Fruit fly (Drosophila melanogaster) whole organism, embryonic: ENCODE results near the gene orion.

Experiments used
- Atf6 ChIP-seq: fragments of 200-800 bp; sonication (Bioruptor generic); IDR thresholded peaks from 2 replicates; pipeline ENCODE4 v1.3.6; 2022; ENCODE audit warnings: missing biosample characterization, missing genetic modification characterization
- CG10654 ChIP-seq: fragments of 200-800 bp; sonication (Bioruptor generic); optimal IDR thresholded peaks from 2 replicates; lab custom pipeline; 2016; ENCODE audit warnings: missing biosample characterization, missing genetic modification characterization
- CG12299 ChIP-seq: fragments of 200-800 bp; sonication (Bioruptor generic); optimal IDR thresholded peaks from 2 replicates; lab custom pipeline; 2018; ENCODE audit warnings: missing biosample characterization, mild to moderate bottlenecking, missing genetic modification characterization
- CG14014 ChIP-seq: fragments of 200-800 bp; sonication (Bioruptor generic); IDR thresholded peaks from 2 replicates; pipeline ENCODE4 v1.3.6; 2022; ENCODE audit warnings: missing biosample characterization, missing genetic modification characterization
- CG14860 ChIP-seq: fragments of 200-800 bp; sonication (Bioruptor generic); IDR thresholded peaks from 3 replicates; pipeline ENCODE4 v1.3.6; 2022; ENCODE audit warnings: missing biosample characterization, missing genetic modification characterization; ENCODE audit not compliant: partially characterized antibody
- CG14965 ChIP-seq: fragments of 200-800 bp; sonication (Bioruptor generic); optimal IDR thresholded peaks from 2 replicates; lab custom pipeline; 2016; ENCODE audit warnings: missing biosample characterization, missing genetic modification characterization, borderline replicate concordance
- CG15011 ChIP-seq: fragments of 200-800 bp; sonication (Bioruptor generic); optimal IDR thresholded peaks from 3 replicates; lab custom pipeline; 2018; ENCODE audit warnings: missing biosample characterization, mild to moderate bottlenecking, missing genetic modification characterization
- CG15269 ChIP-seq: fragments of 200-800 bp; sonication (Bioruptor generic); optimal IDR thresholded peaks from 2 replicates; lab custom pipeline; 2018; ENCODE audit warnings: missing biosample characterization, mild to moderate bottlenecking, missing genetic modification characterization, moderate library complexity
- CG1603 ChIP-seq: fragments of 200-800 bp; sonication (Bioruptor generic); optimal IDR thresholded peaks from 2 replicates; lab custom pipeline; 2019; ENCODE audit warnings: missing biosample characterization, mild to moderate bottlenecking, missing genetic modification characterization, moderate library complexity
- CG2875 ChIP-seq: fragments of 200-800 bp; sonication (Bioruptor generic); optimal IDR thresholded peaks from 2 replicates; lab custom pipeline; 2017; ENCODE audit warnings: missing biosample characterization, mild to moderate bottlenecking, missing genetic modification characterization, missing genetic modification reagents
- CG34376 ChIP-seq: fragments of 200-800 bp; sonication (Bioruptor generic); optimal IDR thresholded peaks from 2 replicates; lab custom pipeline; 2018; ENCODE audit warnings: missing biosample characterization, mild to moderate bottlenecking, missing genetic modification characterization
- CG4360 ChIP-seq: fragments of 200-800 bp; sonication (Bioruptor generic); IDR thresholded peaks from 2 replicates; pipeline ENCODE4 v1.3.6; 2022; ENCODE audit warnings: missing biosample characterization, missing genetic modification characterization
- CG5180 ChIP-seq: fragments of 200-800 bp; sonication (Bioruptor generic); optimal IDR thresholded peaks from 3 replicates; lab custom pipeline; 2017; ENCODE audit warnings: missing biosample characterization, missing genetic modification characterization, mild to moderate bottlenecking, moderate library complexity, missing genetic modification reagents
- CG6175 ChIP-seq: fragments of 200-800 bp; sonication (Bioruptor generic); IDR thresholded peaks from 3 replicates; pipeline ENCODE4 v1.3.6; 2022; ENCODE audit warnings: missing biosample characterization, missing genetic modification characterization
- CG6689 ChIP-seq: fragments of 200-800 bp; sonication (Bioruptor generic); IDR thresholded peaks from 2 replicates; pipeline ENCODE4 v1.3.6; 2022; ENCODE audit warnings: missing biosample characterization, missing genetic modification characterization
- CG7928 ChIP-seq: fragments of 200-800 bp; sonication (Bioruptor generic); optimal IDR thresholded peaks from 2 replicates; lab custom pipeline; 2017; ENCODE audit warnings: missing biosample characterization, mild to moderate bottlenecking, missing genetic modification characterization
- CG7963 ChIP-seq: fragments of 200-800 bp; sonication (Bioruptor generic); IDR thresholded peaks from 3 replicates; pipeline ENCODE4 v1.3.6; 2022; ENCODE audit warnings: missing biosample characterization, missing genetic modification characterization; ENCODE audit not compliant: partially characterized antibody
- CG7987 ChIP-seq: fragments of 200-800 bp; sonication (Bioruptor generic); optimal IDR thresholded peaks from 2 replicates; lab custom pipeline; 2018; ENCODE audit warnings: missing biosample characterization, mild to moderate bottlenecking, missing genetic modification characterization, moderate library complexity
- CG9727 ChIP-seq: fragments of 200-800 bp; sonication (Bioruptor generic); optimal IDR thresholded peaks from 3 replicates; lab custom pipeline; 2017; ENCODE audit warnings: missing biosample characterization, mild to moderate bottlenecking, missing genetic modification characterization
- Fer2 ChIP-seq: fragments of 200-800 bp; sonication (Bioruptor generic); optimal IDR thresholded peaks from 2 replicates; lab custom pipeline; 2018; ENCODE audit warnings: missing biosample characterization, mild to moderate bottlenecking, missing genetic modification characterization, moderate library complexity
- HLH3B ChIP-seq: fragments of 200-800 bp; sonication (Bioruptor generic); IDR thresholded peaks from 2 replicates; pipeline ENCODE4 v1.3.6; 2022; ENCODE audit warnings: missing biosample characterization, missing genetic modification characterization
- Hey ChIP-seq: fragments of 200-800 bp; sonication (Bioruptor generic); optimal IDR thresholded peaks from 3 replicates; lab custom pipeline; 2018; ENCODE audit warnings: missing biosample characterization, mild to moderate bottlenecking, missing genetic modification characterization
- HmgD ChIP-seq: fragments of 200-800 bp; sonication (Bioruptor generic); optimal IDR thresholded peaks from 3 replicates; lab custom pipeline; 2016; ENCODE audit warnings: missing biosample characterization, missing genetic modification characterization
- Lim3 ChIP-seq: fragments of 200-800 bp; sonication (Bioruptor generic); IDR thresholded peaks from 2 replicates; pipeline ENCODE4 v1.3.6; 2022; ENCODE audit warnings: missing biosample characterization, missing genetic modification characterization
- Mad ChIP-seq: fragments of 200-800 bp; sonication (Bioruptor generic); optimal IDR thresholded peaks from 2 replicates; lab custom pipeline; 2016; ENCODE audit warnings: missing biosample characterization, missing genetic modification characterization
- Neu2 ChIP-seq: fragments of 200-800 bp; sonication (Bioruptor generic); optimal IDR thresholded peaks from 3 replicates; lab custom pipeline; 2016; ENCODE audit warnings: missing biosample characterization, missing genetic modification characterization, borderline replicate concordance
- PHDP ChIP-seq: fragments of 200-800 bp; sonication (Bioruptor generic); optimal IDR thresholded peaks from 3 replicates; lab custom pipeline; 2018; ENCODE audit warnings: missing biosample characterization, mild to moderate bottlenecking, missing genetic modification characterization, moderate library complexity
- Sox100B ChIP-seq: fragments of 200-800 bp; sonication (Bioruptor generic); optimal IDR thresholded peaks from 3 replicates; lab custom pipeline; 2018; ENCODE audit warnings: missing biosample characterization, mild to moderate bottlenecking, missing genetic modification characterization
- ab ChIP-seq: fragments of 200-800 bp; sonication (Bioruptor generic); optimal IDR thresholded peaks from 2 replicates; lab custom pipeline; 2016; ENCODE audit warnings: missing biosample characterization, missing genetic modification characterization
- aop ChIP-seq: fragments of 200-800 bp; sonication (Bioruptor generic); IDR thresholded peaks from 2 replicates; pipeline ENCODE4 v1.3.6; 2022; ENCODE audit warnings: missing biosample characterization, missing genetic modification characterization
- ara ChIP-seq: fragments of 200-800 bp; sonication (Bioruptor generic); IDR thresholded peaks from 2 replicates; pipeline ENCODE4 v1.3.6; 2022; ENCODE audit warnings: missing biosample characterization, missing genetic modification characterization
- br ChIP-seq: fragments of >200 bp; optimal IDR thresholded peaks from 2 replicates; lab custom pipeline; 2017
- cwo ChIP-seq: fragments of 200-800 bp; sonication (Bioruptor generic); optimal IDR thresholded peaks from 3 replicates; lab custom pipeline; 2017; ENCODE audit warnings: missing biosample characterization, missing genetic modification characterization, mild to moderate bottlenecking, moderate library complexity, missing genetic modification reagents
- ems ChIP-seq: fragments of 200-800 bp; sonication (Bioruptor generic); optimal IDR thresholded peaks from 3 replicates; lab custom pipeline; 2016; ENCODE audit warnings: missing biosample characterization, missing genetic modification characterization
- fru ChIP-seq: fragments of >200 bp; optimal IDR thresholded peaks from 2 replicates; lab custom pipeline; 2017
- gsb ChIP-seq: fragments of 200-800 bp; sonication (Bioruptor generic); IDR thresholded peaks from 2 replicates; pipeline ENCODE4 v1.3.6; 2022; ENCODE audit warnings: missing biosample characterization, missing genetic modification characterization
- h ChIP-seq: fragments of >200 bp; optimal IDR thresholded peaks from 2 replicates; lab custom pipeline; 2017
- hbn ChIP-seq: fragments of 200-800 bp; sonication (Bioruptor generic); IDR thresholded peaks from 2 replicates; pipeline ENCODE4 v1.3.6; 2022; ENCODE audit warnings: missing biosample characterization, missing genetic modification characterization; ENCODE audit not compliant: partially characterized antibody
- insv ChIP-seq, 2 experiments: fragments of 200-800 bp; sonication (Bioruptor generic); optimal IDR thresholded peaks; 3 replicates each; lab custom pipeline; 2016 to 2018; ENCODE audit warnings: missing biosample characterization in 2 of 2, missing genetic modification characterization in 2 of 2
- knrl ChIP-seq: fragments of 200-800 bp; sonication (Bioruptor generic); IDR thresholded peaks from 3 replicates; pipeline ENCODE4 v1.3.6; 2022; ENCODE audit warnings: missing biosample characterization, missing genetic modification characterization; ENCODE audit not compliant: partially characterized antibody
- lola ChIP-seq, 3 experiments: fragments of >200 bp in 2 of 3; fragments of 200-800 bp in 1 of 3; sonication (Bioruptor generic) in 1 of 3; optimal IDR thresholded peaks; 2 replicates each; lab custom pipeline; 2017 to 2019; ENCODE audit warnings: missing biosample characterization in 3 of 3, missing genetic modification characterization in 3 of 3, mild to moderate bottlenecking in 1 of 3, moderate library complexity in 1 of 3
- nom ChIP-seq: fragments of 200-800 bp; sonication (Bioruptor generic); optimal IDR thresholded peaks from 2 replicates; lab custom pipeline; 2017; ENCODE audit warnings: missing biosample characterization, missing genetic modification characterization, mild to moderate bottlenecking, moderate library complexity, missing genetic modification reagents
- p53 ChIP-seq: fragments of 200-800 bp; sonication (Bioruptor generic); optimal IDR thresholded peaks from 2 replicates; lab custom pipeline; 2016; ENCODE audit warnings: missing biosample characterization, missing genetic modification characterization
- pnt ChIP-seq: fragments of 200-800 bp; sonication (Bioruptor generic); optimal IDR thresholded peaks from 3 replicates; lab custom pipeline; 2016; ENCODE audit warnings: missing biosample characterization, missing genetic modification characterization
- ro ChIP-seq: fragments of 200-800 bp; sonication (Bioruptor generic); IDR thresholded peaks from 2 replicates; pipeline ENCODE4 v1.3.6; 2022; ENCODE audit warnings: missing biosample characterization, missing genetic modification characterization
- scrt ChIP-seq: fragments of 200-800 bp; sonication (Bioruptor generic); optimal IDR thresholded peaks from 2 replicates; lab custom pipeline; 2018; ENCODE audit warnings: missing biosample characterization, mild to moderate bottlenecking, missing genetic modification characterization, moderate library complexity
- slou ChIP-seq: fragments of 200-800 bp; sonication (Bioruptor generic); optimal IDR thresholded peaks from 3 replicates; lab custom pipeline; 2016; ENCODE audit warnings: missing biosample characterization, missing genetic modification characterization
- ssp ChIP-seq: fragments of 200-800 bp; sonication (Bioruptor generic); IDR thresholded peaks from 2 replicates; pipeline ENCODE4 v1.3.6; 2022; ENCODE audit warnings: missing biosample characterization, missing genetic modification characterization
- usp ChIP-seq: fragments of >200 bp; optimal IDR thresholded peaks from 2 replicates; lab custom pipeline; 2017; ENCODE audit warnings: missing biosample characterization, missing genetic modification characterization
- vfl ChIP-seq: fragments of 200-800 bp; sonication (Bioruptor generic); optimal IDR thresholded peaks from 2 replicates; lab custom pipeline; 2016; ENCODE audit warnings: missing biosample characterization, missing genetic modification characterization

The orion gene

DNA sequence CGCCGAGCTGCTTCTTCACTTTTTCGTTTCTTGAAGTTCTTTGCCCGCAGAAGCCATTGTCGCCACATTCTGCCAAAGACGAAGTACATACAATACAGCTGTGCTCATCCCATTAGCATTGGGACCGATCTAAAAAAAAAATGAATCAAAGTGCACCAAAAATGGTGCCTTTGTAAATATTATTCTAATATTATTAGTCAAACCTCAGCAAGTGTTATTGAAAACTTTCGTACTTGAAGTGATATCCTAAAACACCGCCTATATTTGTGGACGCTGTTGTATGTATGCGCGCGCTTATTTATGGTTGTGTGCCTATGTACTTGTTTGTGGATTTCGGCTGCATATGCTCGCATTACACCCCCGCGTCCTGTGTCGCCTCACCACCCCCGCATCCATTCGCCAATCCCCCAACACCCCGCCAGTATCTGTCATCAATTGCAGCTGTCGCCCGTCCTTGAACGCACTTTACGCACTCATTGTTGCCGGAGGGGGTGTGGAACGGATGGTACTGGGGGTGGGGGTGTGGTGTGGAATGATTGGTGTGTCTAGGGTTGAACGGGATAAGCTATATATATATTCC is 25.7 kb upstream of the orion start (continued):
- peak; percentile 94 for TF ChIP-seq ara (GFP tag; lab: Robert Waterston, UW)
- TF ChIP-seq CG9727 (GFP tag; lab: Kevin White, UChicago): peak; percentile 86
- TF ChIP-seq hbn (GFP tag; lab: Robert Waterston, UW): no peak
- peak; percentile 82 for TF ChIP-seq Sox100B (GFP tag; lab: Kevin White, UChicago)
- TF ChIP-seq ssp (GFP tag; lab: Robert Waterston, UW): peak; percentile 78
- no peak for TF ChIP-seq CG7928 (GFP tag; lab: Kevin White, UChicago)
- peak; percentile 64 for TF ChIP-seq pnt
- peak; percentile 68 for TF ChIP-seq ro (GFP tag; lab: Robert Waterston, UW)
- TF ChIP-seq CG5180 (GFP tag; lab: Kevin White, UChicago): peak; percentile 72
- peak in 1 of 3 experiments; percentile 85 for TF ChIP-seq lola (GFP tag; optimal IDR thresholded peaks at IDR 0.05; lab: Kevin White, UChicago)
- peak; percentile 49 for TF ChIP-seq Fer2
- TF ChIP-seq CG12299 (tag; lab: Kevin White, UChicago): peak; percentile 75
- TF ChIP-seq p53 (GFP tag; lab: Kevin White, UChicago): no peak
- TF ChIP-seq CG34376 (GFP tag; lab: Kevin White, UChicago): peak; percentile 55
- peak; percentile 62; the same call in 1 of the 2 replicates for TF ChIP-seq Lim3 (GFP tag; lab: Robert Waterston, UW)
- TF ChIP-seq CG6175 (GFP tag; lab: Robert Waterston, UW): 0 out of 3 replicates have a peak, but pooled peaks have one; percentile 55
- peak; percentile 14 for TF ChIP-seq HmgD
- peak; percentile 87 for TF ChIP-seq CG2875 (GFP tag; lab: Kevin White, UChicago)
- TF ChIP-seq CG15011 (GFP tag; lab: Kevin White, UChicago): peak; percentile 74
- peak; percentile 87 for TF ChIP-seq CG15269
- no peak for TF ChIP-seq usp
- TF ChIP-seq br (lab: Kevin White, UChicago): no peak
- TF ChIP-seq CG1603: peak; percentile 95
- TF ChIP-seq Atf6: peak; percentile 79
- peak; percentile 91 for TF ChIP-seq HLH3B
- peak; percentile 74 for TF ChIP-seq CG10654 (GFP tag; lab: Kevin White, UChicago)
- peak; percentile 52 for TF ChIP-seq CG4360 (GFP tag; lab: Robert Waterston, UW)
- TF ChIP-seq scrt (GFP tag; lab: Kevin White, UChicago): peak; percentile 77
- no peak for TF ChIP-seq CG7963
- peak; percentile 87 for TF ChIP-seq nom
- peak; percentile 68 for TF ChIP-seq Mad (GFP tag; lab: Kevin White, UChicago)
- TF ChIP-seq CG14860 (GFP tag; lab: Robert Waterston, UW): no peak
- 0 out of 2 replicates have a peak, but pooled peaks have one; percentile 40 for TF ChIP-seq aop (GFP tag; lab: Robert Waterston, UW)
- peak; percentile 56 for TF ChIP-seq vfl (GFP tag; lab: Kevin White, UChicago)
- TF ChIP-seq gsb (GFP tag; lab: Robert Waterston, UW): peak; percentile 70
- TF ChIP-seq CG14014 (GFP tag; lab: Robert Waterston, UW): peak; percentile 86
- peak; percentile 60 for TF ChIP-seq CG7987 (GFP tag; lab: Kevin White, UChicago)
- peak in 1 of 2 experiments; percentile 6 for TF ChIP-seq insv (GFP tag; optimal IDR thresholded peaks at IDR 0.05; lab: Kevin White, UChicago)
- TF ChIP-seq Hey: peak; percentile 45
- peak; percentile 78 for TF ChIP-seq cwo (GFP tag; lab: Kevin White, UChicago)
- no peak for TF ChIP-seq CG14965 (GFP tag; lab: Kevin White, UChicago)
- TF ChIP-seq CG6689 (GFP tag; lab: Robert Waterston, UW): peak; percentile 89
- TF ChIP-seq fru (lab: Kevin White, UChicago): no peak
- TF ChIP-seq h (lab: Kevin White, UChicago): no peak
- TF ChIP-seq PHDP (tag; lab: Kevin White, UChicago): peak; percentile 91
- TF ChIP-seq knrl (GFP tag; lab: Robert Waterston, UW): no peak
- peak; percentile 64 for TF ChIP-seq ems (GFP tag; lab: Kevin White, UChicago)
- TF ChIP-seq slou (GFP tag; lab: Kevin White, UChicago): peak; percentile 65
- TF ChIP-seq Neu2 (GFP tag; lab: Kevin White, UChicago): no peak
- TF ChIP-seq ab: peak; percentile 42
